Fruit fly (Drosophila melanogaster) whole organism, wandering third instar larva: Measurements from ENCODE around the gene CG11694.

Experiments used
- CrebA ChIP-seq: fragments of 200-800 bp; sonication (Bioruptor generic); optimal IDR thresholded peaks from 2 replicates; lab custom pipeline; 2016; ENCODE audit warnings: missing biosample characterization, mild to moderate bottlenecking, missing genetic modification characterization, borderline replicate concordance
- Hnf4 ChIP-seq: fragments of 200-800 bp; sonication (Bioruptor generic); optimal IDR thresholded peaks from 2 replicates; lab custom pipeline; 2016; ENCODE audit warnings: missing biosample characterization, mild to moderate bottlenecking, missing genetic modification characterization
- Jra ChIP-seq: sonication (Bioruptor generic); optimal IDR thresholded peaks from 2 replicates; lab custom pipeline; 2016; ENCODE audit warnings: missing biosample characterization, missing genetic modification characterization
- Mio ChIP-seq: sonication (Bioruptor generic); optimal IDR thresholded peaks from 2 replicates; lab custom pipeline; 2016; ENCODE audit warnings: missing biosample characterization, missing genetic modification characterization
- OdsH ChIP-seq: fragments of 200-800 bp; sonication (Bioruptor generic); optimal IDR thresholded peaks from 2 replicates; lab custom pipeline; 2016; ENCODE audit warnings: missing biosample characterization, mild to moderate bottlenecking, missing genetic modification characterization
- dsf ChIP-seq: sonication (Bioruptor generic); optimal IDR thresholded peaks from 2 replicates; lab custom pipeline; 2016; ENCODE audit warnings: missing biosample characterization, missing genetic modification characterization, borderline replicate concordance
- foxo ChIP-seq, 2 experiments: fragments of 200-800 bp; sonication (Bioruptor generic); optimal IDR thresholded peaks; 2 replicates in 1 of 2; 3 replicates in 1 of 2; lab custom pipeline; 2016 to 2017; ENCODE audit warnings: missing biosample characterization in 2 of 2, missing genetic modification characterization in 2 of 2
- fru ChIP-seq: fragments of 200-800 bp; sonication (Bioruptor generic); optimal IDR thresholded peaks from 3 replicates; lab custom pipeline; 2016; ENCODE audit warnings: missing biosample characterization, mild to moderate bottlenecking, missing genetic modification characterization
- h ChIP-seq: fragments of 200-800 bp; sonication (Bioruptor generic); optimal IDR thresholded peaks from 3 replicates; lab custom pipeline; 2016; ENCODE audit warnings: missing biosample characterization, mild to moderate bottlenecking, missing genetic modification characterization
- jim ChIP-seq: fragments of 175-275, 200-325 bp; sonication (Bioruptor generic); optimal IDR thresholded peaks from 2 replicates; lab custom pipeline; 2016; ENCODE audit warnings: missing biosample characterization, mild to moderate bottlenecking, missing genetic modification characterization
- lola ChIP-seq: fragments of >200 bp; optimal IDR thresholded peaks from 2 replicates; lab custom pipeline; 2017; ENCODE audit warnings: missing biosample characterization, missing genetic modification characterization
- psq ChIP-seq: fragments of 200-800 bp; sonication (Bioruptor generic); optimal IDR thresholded peaks from 3 replicates; lab custom pipeline; 2017; ENCODE audit warnings: missing biosample characterization, mild to moderate bottlenecking, missing genetic modification characterization, moderate library complexity
- tai ChIP-seq: sonication (Bioruptor generic); optimal IDR thresholded peaks from 2 replicates; lab custom pipeline; 2016; ENCODE audit warnings: missing biosample characterization, missing genetic modification characterization
- usp ChIP-seq: fragments of >200 bp; optimal IDR thresholded peaks from 2 replicates; lab custom pipeline; 2017; ENCODE audit warnings: missing biosample characterization, missing genetic modification characterization

DNA sequence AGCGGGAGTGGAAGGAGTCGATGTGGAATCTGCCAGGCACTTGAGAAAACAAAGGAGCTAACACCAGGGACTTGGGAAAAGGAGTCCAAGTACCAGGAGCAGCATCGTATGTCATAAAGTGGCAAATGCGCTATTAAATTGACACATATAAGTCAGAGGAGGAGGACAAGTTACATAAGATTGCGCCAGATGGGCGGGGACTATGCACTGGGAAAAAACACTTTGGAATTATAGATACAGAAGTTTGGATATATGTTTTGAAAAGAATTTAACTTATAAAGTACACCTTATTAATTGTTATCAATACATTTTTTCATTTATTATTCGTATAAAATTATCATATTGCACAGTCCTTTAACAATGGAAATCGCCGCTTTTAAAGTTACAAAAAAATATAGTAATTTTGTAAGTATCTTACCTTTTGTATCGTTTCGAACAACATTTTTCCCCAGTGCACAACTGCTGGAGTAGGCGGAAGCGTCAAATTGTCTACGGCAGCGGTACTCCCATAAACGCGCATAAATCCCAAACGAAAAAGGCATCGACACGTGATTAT is 24.2 kb upstream of the CG11694 start:
- TF ChIP-seq h (GFP tag; lab: Kevin White, UChicago) (no peak), usp (GFP tag; lab: Kevin White, UChicago) (no peak), psq (no peak), fru (GFP tag; lab: Kevin White, UChicago) (no peak), Jra (GFP tag; lab: Kevin White, UChicago) (no peak), CrebA (GFP tag; lab: Kevin White, UChicago) (no peak), lola (GFP tag; lab: Kevin White, UChicago) (no peak), jim (no peak), OdsH (GFP tag; lab: Kevin White, UChicago) (no peak), foxo (GFP tag; optimal IDR thresholded peaks at IDR 0.05; lab: Kevin White, UChicago) (no peak), Mio (no peak), Hnf4 (GFP tag; lab: Kevin White, UChicago) (no peak), tai (GFP tag; lab: Kevin White, UChicago) (no peak), dsf (GFP tag; lab: Kevin White, UChicago) (no peak)
